Fruit fly (Drosophila melanogaster) whole organism, embryonic: ENCODE data around the gene COX7AL2.

Experiments used
- Bdp1 ChIP-seq: fragments of 200-800 bp; sonication (Bioruptor generic); optimal IDR thresholded peaks from 3 replicates; lab custom pipeline; 2016; ENCODE audit warnings: missing biosample characterization, missing genetic modification characterization
- CG11723 ChIP-seq: fragments of 200-800 bp; sonication (Bioruptor generic); optimal IDR thresholded peaks from 2 replicates; lab custom pipeline; 2017; ENCODE audit warnings: missing biosample characterization, mild to moderate bottlenecking, missing genetic modification characterization
- CG1233 ChIP-seq: fragments of 200-800 bp; sonication (Bioruptor generic); optimal IDR thresholded peaks from 4 replicates; lab custom pipeline; 2018; ENCODE audit warnings: missing biosample characterization, mild to moderate bottlenecking, missing genetic modification characterization
- CG13424 ChIP-seq: fragments of 200-800 bp; sonication (Bioruptor generic); optimal IDR thresholded peaks from 2 replicates; lab custom pipeline; 2019; ENCODE audit warnings: missing biosample characterization, mild to moderate bottlenecking, missing genetic modification characterization, moderate library complexity
- CG13775 ChIP-seq: fragments of 200-800 bp; sonication (Bioruptor generic); optimal IDR thresholded peaks from 3 replicates; lab custom pipeline; 2017; ENCODE audit warnings: missing biosample characterization, mild to moderate bottlenecking, missing genetic modification characterization
- CG14014 ChIP-seq: fragments of 200-800 bp; sonication (Bioruptor generic); IDR thresholded peaks from 2 replicates; pipeline ENCODE4 v1.3.6; 2022; ENCODE audit warnings: missing biosample characterization, missing genetic modification characterization
- CG14667 ChIP-seq: fragments of 200-800 bp; sonication (Bioruptor generic); IDR thresholded peaks from 2 replicates; pipeline ENCODE4 v1.3.6; 2022; ENCODE audit warnings: missing biosample characterization, missing genetic modification characterization
- CG14965 ChIP-seq: fragments of 200-800 bp; sonication (Bioruptor generic); optimal IDR thresholded peaks from 2 replicates; lab custom pipeline; 2016; ENCODE audit warnings: missing biosample characterization, missing genetic modification characterization, borderline replicate concordance
- CG17568 ChIP-seq: fragments of 200-800 bp; sonication (Bioruptor generic); optimal IDR thresholded peaks from 2 replicates; lab custom pipeline; 2018; ENCODE audit warnings: missing biosample characterization, mild to moderate bottlenecking, missing genetic modification characterization, moderate library complexity
- CG30020 ChIP-seq: fragments of 200-800 bp; optimal IDR thresholded peaks from 2 replicates; lab custom pipeline; 2019; ENCODE audit warnings: missing biosample characterization, mild to moderate bottlenecking, missing genetic modification characterization, moderate library complexity
- CG31441 ChIP-seq: fragments of 200-800 bp; sonication (Bioruptor generic); IDR thresholded peaks from 2 replicates; pipeline ENCODE4 v1.3.6; 2022; ENCODE audit warnings: missing biosample characterization, missing genetic modification characterization
- CG3281 ChIP-seq: fragments of 200-800 bp; sonication (Bioruptor generic); optimal IDR thresholded peaks from 3 replicates; lab custom pipeline; 2017; ENCODE audit warnings: missing biosample characterization, mild to moderate bottlenecking, missing genetic modification characterization
- CG33213 ChIP-seq: fragments of 200-800 bp; sonication (Bioruptor generic); optimal IDR thresholded peaks from 3 replicates; lab custom pipeline; 2016; ENCODE audit warnings: missing biosample characterization, missing genetic modification characterization
- CG34376 ChIP-seq: fragments of 200-800 bp; sonication (Bioruptor generic); optimal IDR thresholded peaks from 2 replicates; lab custom pipeline; 2018; ENCODE audit warnings: missing biosample characterization, mild to moderate bottlenecking, missing genetic modification characterization
- CG3838 ChIP-seq: fragments of 200-800 bp; sonication (Bioruptor generic); optimal IDR thresholded peaks from 3 replicates; lab custom pipeline; 2016; ENCODE audit warnings: missing biosample characterization, missing genetic modification characterization
- CG4360 ChIP-seq: fragments of 200-800 bp; sonication (Bioruptor generic); IDR thresholded peaks from 2 replicates; pipeline ENCODE4 v1.3.6; 2022; ENCODE audit warnings: missing biosample characterization, missing genetic modification characterization
- CG6683 ChIP-seq: fragments of 200-800 bp; sonication (Bioruptor generic); optimal IDR thresholded peaks from 2 replicates; lab custom pipeline; 2017; ENCODE audit warnings: missing biosample characterization, mild to moderate bottlenecking, missing genetic modification characterization, missing genetic modification reagents
- CG6765 ChIP-seq: fragments of 200-800 bp; sonication (Bioruptor generic); optimal IDR thresholded peaks from 3 replicates; lab custom pipeline; 2017; ENCODE audit warnings: missing biosample characterization, mild to moderate bottlenecking, missing genetic modification characterization
- CG7556 ChIP-seq: fragments of 200-800 bp; sonication (Bioruptor generic); optimal IDR thresholded peaks from 2 replicates; lab custom pipeline; 2017; ENCODE audit warnings: missing biosample characterization, mild to moderate bottlenecking, missing genetic modification characterization
- CG9437 ChIP-seq: fragments of 200-800 bp; sonication (Bioruptor generic); optimal IDR thresholded peaks from 2 replicates; lab custom pipeline; 2018; ENCODE audit warnings: missing biosample characterization, mild to moderate bottlenecking, missing genetic modification characterization
- CrebB ChIP-seq: fragments of 200-800 bp; sonication (Bioruptor generic); optimal IDR thresholded peaks from 3 replicates; lab custom pipeline; 2018; ENCODE audit warnings: missing biosample characterization, mild to moderate bottlenecking, missing genetic modification characterization
- Dref ChIP-seq: fragments of 200-800 bp; sonication (Bioruptor generic); IDR thresholded peaks from 2 replicates; pipeline ENCODE4 v1.3.6; 2022; ENCODE audit warnings: missing biosample characterization, missing genetic modification characterization
- H15 ChIP-seq: fragments of 200-800 bp; sonication (Bioruptor generic); IDR thresholded peaks from 3 replicates; pipeline ENCODE4 v1.3.6; 2022; ENCODE audit warnings: missing biosample characterization, missing genetic modification characterization
- HLH54F ChIP-seq: fragments of 200-800 bp; sonication (Bioruptor generic); optimal IDR thresholded peaks from 3 replicates; lab custom pipeline; 2016; ENCODE audit warnings: missing biosample characterization, missing genetic modification characterization
- Hr39 ChIP-seq: fragments of >200 bp; optimal IDR thresholded peaks from 2 replicates; lab custom pipeline; 2017
- MBD-R2 ChIP-seq: fragments of 200-800 bp; sonication (Bioruptor generic); IDR thresholded peaks from 2 replicates; pipeline ENCODE4 v1.3.6; 2022; ENCODE audit warnings: missing biosample characterization, missing genetic modification characterization
- NK7.1 ChIP-seq: fragments of 200-800 bp; sonication (Bioruptor generic); optimal IDR thresholded peaks from 3 replicates; lab custom pipeline; 2016; ENCODE audit warnings: missing biosample characterization, missing genetic modification characterization
- Oaz ChIP-seq: fragments of 200-800 bp; sonication (Bioruptor generic); IDR thresholded peaks from 2 replicates; pipeline ENCODE4 v1.3.6; 2022; ENCODE audit warnings: missing biosample characterization, missing genetic modification characterization
- ash1 ChIP-seq: fragments of 200-800 bp; sonication (Bioruptor generic); optimal IDR thresholded peaks from 2 replicates; lab custom pipeline; 2018; ENCODE audit warnings: missing biosample characterization, mild to moderate bottlenecking, missing genetic modification characterization
- bbx ChIP-seq: fragments of 200-800 bp; sonication (Bioruptor generic); IDR thresholded peaks from 2 replicates; pipeline ENCODE4 v1.3.6; 2022; ENCODE audit warnings: missing biosample characterization, missing genetic modification characterization; ENCODE audit not compliant: partially characterized antibody
- cad ChIP-seq: fragments of >200 bp; optimal IDR thresholded peaks from 2 replicates; lab custom pipeline; 2017; ENCODE audit warnings: missing biosample characterization, missing genetic modification characterization
- dati ChIP-seq: fragments of 200-800 bp; sonication (Bioruptor generic); IDR thresholded peaks from 2 replicates; pipeline ENCODE4 v1.3.6; 2022; ENCODE audit warnings: missing biosample characterization, missing genetic modification characterization
- dysf ChIP-seq: fragments of 200-800 bp; sonication (Bioruptor generic); IDR thresholded peaks from 3 replicates; pipeline ENCODE4 v1.3.6; 2022; ENCODE audit warnings: missing biosample characterization, missing genetic modification characterization
- ems ChIP-seq: fragments of 200-800 bp; sonication (Bioruptor generic); optimal IDR thresholded peaks from 3 replicates; lab custom pipeline; 2016; ENCODE audit warnings: missing biosample characterization, missing genetic modification characterization
- gsb ChIP-seq: fragments of 200-800 bp; sonication (Bioruptor generic); IDR thresholded peaks from 2 replicates; pipeline ENCODE4 v1.3.6; 2022; ENCODE audit warnings: missing biosample characterization, missing genetic modification characterization
- hbn ChIP-seq: fragments of 200-800 bp; sonication (Bioruptor generic); IDR thresholded peaks from 2 replicates; pipeline ENCODE4 v1.3.6; 2022; ENCODE audit warnings: missing biosample characterization, missing genetic modification characterization; ENCODE audit not compliant: partially characterized antibody
- hkb ChIP-seq, 2 experiments: fragments of 200-800 bp in 1 of 2; fragments of >200 bp in 1 of 2; sonication (Bioruptor generic) in 1 of 2; IDR thresholded peaks in 1 of 2; optimal IDR thresholded peaks in 1 of 2; 2 replicates each; pipeline versions ENCODE4 v1.3.6 to Lab custom; 2017 to 2022; ENCODE audit warnings: missing biosample characterization in 1 of 2, missing genetic modification characterization in 1 of 2
- ind ChIP-seq: fragments of 200-800 bp; sonication (Bioruptor generic); optimal IDR thresholded peaks from 3 replicates; lab custom pipeline; 2016; ENCODE audit warnings: missing biosample characterization, missing genetic modification characterization
- insv ChIP-seq, 2 experiments: fragments of 200-800 bp; sonication (Bioruptor generic); optimal IDR thresholded peaks; 3 replicates each; lab custom pipeline; 2016 to 2018; ENCODE audit warnings: missing biosample characterization in 2 of 2, missing genetic modification characterization in 2 of 2
- inv ChIP-seq: fragments of 200-800 bp; sonication (Bioruptor generic); IDR thresholded peaks from 2 replicates; pipeline ENCODE4 v1.3.6; 2022; ENCODE audit warnings: missing biosample characterization, missing genetic modification characterization; ENCODE audit not compliant: partially characterized antibody
- luna ChIP-seq: fragments of 200-800 bp; sonication (Bioruptor generic); optimal IDR thresholded peaks from 2 replicates; lab custom pipeline; 2016; ENCODE audit warnings: missing biosample characterization, missing genetic modification characterization
- nau ChIP-seq: fragments of 200-800 bp; sonication (Bioruptor generic); optimal IDR thresholded peaks from 3 replicates; lab custom pipeline; 2017; ENCODE audit warnings: missing biosample characterization, mild to moderate bottlenecking, missing genetic modification characterization, missing genetic modification reagents
- pros ChIP-seq: fragments of 200-800 bp; sonication (Bioruptor generic); optimal IDR thresholded peaks from 3 replicates; lab custom pipeline; 2019; ENCODE audit warnings: missing biosample characterization, mild to moderate bottlenecking, missing genetic modification characterization, moderate library complexity
- repo ChIP-seq: fragments of 200-800 bp; sonication (Bioruptor generic); optimal IDR thresholded peaks from 2 replicates; lab custom pipeline; 2016; ENCODE audit warnings: missing biosample characterization, missing genetic modification characterization
- sima ChIP-seq: fragments of 200-800 bp; sonication (Bioruptor generic); optimal IDR thresholded peaks from 2 replicates; lab custom pipeline; 2016; ENCODE audit warnings: missing biosample characterization, missing genetic modification characterization
- sisA ChIP-seq: fragments of 200-800 bp; sonication (Bioruptor generic); IDR thresholded peaks from 2 replicates; pipeline ENCODE4 v1.3.6; 2022; ENCODE audit warnings: missing biosample characterization, missing genetic modification characterization
- slp2 ChIP-seq: fragments of 200-800 bp; sonication (Bioruptor generic); optimal IDR thresholded peaks from 2 replicates; lab custom pipeline; 2016; ENCODE audit warnings: missing biosample characterization, missing genetic modification characterization
- tio ChIP-seq: fragments of 200-800 bp; sonication (Bioruptor generic); optimal IDR thresholded peaks from 2 replicates; lab custom pipeline; 2017; ENCODE audit warnings: missing biosample characterization, missing genetic modification characterization, inconsistent platforms
- vfl ChIP-seq: fragments of 200-800 bp; sonication (Bioruptor generic); optimal IDR thresholded peaks from 2 replicates; lab custom pipeline; 2016; ENCODE audit warnings: missing biosample characterization, missing genetic modification characterization
- z ChIP-seq: fragments of 200-800 bp; sonication (Bioruptor generic); IDR thresholded peaks from 3 replicates; pipeline ENCODE4 v1.3.6; 2022; ENCODE audit warnings: missing biosample characterization, missing genetic modification characterization
- zf30C ChIP-seq: fragments of 200-800 bp; sonication (Bioruptor generic); optimal IDR thresholded peaks from 3 replicates; lab custom pipeline; 2018; ENCODE audit warnings: missing biosample characterization, mild to moderate bottlenecking, missing genetic modification characterization

Gene COX7AL2

DNA sequence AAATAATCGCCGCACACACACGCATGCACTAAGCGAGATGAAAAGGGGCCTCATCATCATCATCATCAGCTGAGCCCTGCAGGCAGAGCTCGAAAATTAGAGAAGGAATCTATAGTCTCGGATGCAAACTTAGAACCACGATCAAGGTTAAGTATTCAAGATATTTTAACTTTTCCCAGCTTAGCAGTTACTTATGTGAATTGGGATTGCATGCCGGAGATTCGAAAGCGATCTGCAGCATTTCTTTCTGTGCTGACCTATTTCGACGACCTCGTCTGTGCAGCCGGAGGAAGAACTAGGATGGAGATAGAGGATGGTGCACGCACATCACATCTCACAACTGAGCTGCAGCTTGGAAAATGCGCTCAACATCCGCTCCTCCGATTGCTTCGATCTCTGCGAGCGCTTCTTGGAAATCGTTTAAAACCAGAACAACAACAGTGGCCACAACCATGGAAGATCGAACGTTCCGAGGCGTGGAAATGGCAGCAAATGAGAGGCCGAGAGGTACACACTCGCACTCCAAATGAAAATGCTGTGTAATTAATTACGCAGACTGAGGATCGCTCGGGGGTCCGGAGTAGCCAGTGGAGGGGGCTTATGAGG, 14.9 kb downstream of the COX7AL2 start (continued):
- TF ChIP-seq CG14667: peak; percentile 60
- no peak for TF ChIP-seq nau (GFP tag; lab: Kevin White, UChicago)
- TF ChIP-seq CG31441: peak; percentile 81
- TF ChIP-seq CG34376 (GFP tag; lab: Kevin White, UChicago): no peak
- TF ChIP-seq sisA (GFP tag; lab: Robert Waterston, UW): peak; percentile 59
- no peak; the same call in 2 of the 3 replicates for TF ChIP-seq dysf
- TF ChIP-seq zf30C (GFP tag; lab: Kevin White, UChicago): no peak
- no peak for TF ChIP-seq Hr39 (lab: Kevin White, UChicago)
- no peak for TF ChIP-seq bbx
- no peak for TF ChIP-seq pros
- no peak for TF ChIP-seq hkb (optimal IDR thresholded peaks at IDR 0.05; lab: Kevin White, UChicago)
- TF ChIP-seq hkb (GFP tag; IDR thresholded peaks at IDR 0.05; lab: Robert Waterston, UW): peak; percentile 62; the same call in 1 of the 2 replicates
- no peak for TF ChIP-seq CG9437
- no peak for TF ChIP-seq z
- peak; percentile 29 for TF ChIP-seq HLH54F (GFP tag; lab: Kevin White, UChicago)
- TF ChIP-seq CG6683 (GFP tag; lab: Kevin White, UChicago): no peak
- TF ChIP-seq sima (GFP tag; lab: Kevin White, UChicago): no peak
- TF ChIP-seq CG7556 (GFP tag; lab: Kevin White, UChicago): peak; percentile 64
- no peak for TF ChIP-seq CG3281 (GFP tag; lab: Kevin White, UChicago)
- TF ChIP-seq NK7.1 (GFP tag; lab: Kevin White, UChicago): peak; percentile 31
- no peak for TF ChIP-seq CG3838 (GFP tag; lab: Kevin White, UChicago)
- peak; percentile 50 for TF ChIP-seq repo
- TF ChIP-seq Oaz (GFP tag; lab: Robert Waterston, UW): no peak
- no peak for TF ChIP-seq vfl (GFP tag; lab: Kevin White, UChicago)
- TF ChIP-seq CG11723 (GFP tag; lab: Kevin White, UChicago): peak; percentile 20
- TF ChIP-seq Dref: no peak
- TF ChIP-seq CG13775 (GFP tag; lab: Kevin White, UChicago): peak; percentile 72
- TF ChIP-seq CG30020 (tag; lab: Kevin White, UChicago): no peak
- TF ChIP-seq CG13424 (tag; lab: Kevin White, UChicago): peak; percentile 45
- TF ChIP-seq luna (GFP tag; lab: Kevin White, UChicago): no peak
- no peak for TF ChIP-seq dati
- no peak for TF ChIP-seq MBD-R2 (GFP tag; lab: Robert Waterston, UW)
- TF ChIP-seq inv (GFP tag; lab: Robert Waterston, UW): no peak
- peak; percentile 15 for TF ChIP-seq slp2
- TF ChIP-seq insv (GFP tag; optimal IDR thresholded peaks at IDR 0.05; lab: Kevin White, UChicago): no peak
- TF ChIP-seq tio: peak; percentile 32
- TF ChIP-seq gsb (GFP tag; lab: Robert Waterston, UW): no peak
- TF ChIP-seq ind: no peak
- no peak for TF ChIP-seq hbn (GFP tag; lab: Robert Waterston, UW)
- TF ChIP-seq CG6765 (GFP tag; lab: Kevin White, UChicago): no peak
- no peak for TF ChIP-seq ash1 (GFP tag; lab: Kevin White, UChicago)
- 0 out of 3 replicates have a peak, but pooled peaks have one; percentile 26 for TF ChIP-seq H15 (GFP tag; lab: Robert Waterston, UW)
- TF ChIP-seq CG17568 (GFP tag; lab: Kevin White, UChicago): peak; percentile 40
- TF ChIP-seq CG1233 (GFP tag; lab: Kevin White, UChicago): peak; percentile 62
- TF ChIP-seq CG33213: peak; percentile 39
- TF ChIP-seq CG14965 (GFP tag; lab: Kevin White, UChicago): no peak
- no peak for TF ChIP-seq cad (GFP tag; lab: Kevin White, UChicago)
- no peak for TF ChIP-seq CrebB (tag; lab: Kevin White, UChicago)
- no peak for TF ChIP-seq CG14014 (GFP tag; lab: Robert Waterston, UW)
- no peak for TF ChIP-seq ems (GFP tag; lab: Kevin White, UChicago)
- peak; percentile 49 for TF ChIP-seq CG4360 (GFP tag; lab: Robert Waterston, UW)
- TF ChIP-seq Bdp1 (GFP tag; lab: Kevin White, UChicago): peak; percentile 40
